Worm (Caenorhabditis elegans) whole organism, L3 larva: ENCODE measurements around the gene F22H10.1.
A peak's percentile ranks its signal among the peaks of the same experiment; 100 is the strongest.

Experiments used
- ZK546.5 ChIP-seq: sonication (generic microtip); optimal IDR thresholded peaks from 2 replicates; lab custom pipeline; 2017; ENCODE audit warnings: missing biosample characterization, missing genetic modification characterization
- aly-2 ChIP-seq: fragments of 150-350 bp; optimal IDR thresholded peaks from 2 replicates; lab custom pipeline; 2014; ENCODE audit warnings: missing biosample characterization, missing genetic modification characterization
- ama-1 ChIP-seq: fragments of 150-350 bp; optimal IDR thresholded peaks from 2 replicates; lab custom pipeline; 2018
- ceh-16 ChIP-seq: sonication (generic microtip); optimal IDR thresholded peaks from 2 replicates; lab custom pipeline; 2017; ENCODE audit warnings: missing biosample characterization, missing genetic modification characterization
- ceh-28 ChIP-seq: fragments of 150-350 bp; optimal IDR thresholded peaks from 2 replicates; lab custom pipeline; 2014; ENCODE audit warnings: missing biosample characterization, missing genetic modification reagents, missing genetic modification characterization
- ceh-9 ChIP-seq: sonication (generic microtip); optimal IDR thresholded peaks from 2 replicates; lab custom pipeline; 2018; ENCODE audit warnings: missing biosample characterization, missing genetic modification characterization
- daf-12 ChIP-seq: fragments of 150-350 bp; optimal IDR thresholded peaks from 2 replicates; lab custom pipeline; 2014; ENCODE audit warnings: missing biosample characterization, missing genetic modification reagents, missing genetic modification characterization
- egl-27 ChIP-seq: sonication (generic microtip); optimal IDR thresholded peaks from 4 replicates; lab custom pipeline; 2017; ENCODE audit warnings: missing biosample characterization, missing genetic modification reagents, missing genetic modification characterization
- egl-5 ChIP-seq: fragments of 150-350 bp; optimal IDR thresholded peaks from 2 replicates; lab custom pipeline; 2017; ENCODE audit warnings: missing biosample characterization, missing genetic modification reagents, missing genetic modification characterization, inconsistent platforms
- elt-1 ChIP-seq: fragments of 150-350 bp; optimal IDR thresholded peaks from 2 replicates; lab custom pipeline; 2014; ENCODE audit warnings: missing biosample characterization, missing genetic modification characterization
- elt-2 ChIP-seq: sonication (generic microtip); optimal IDR thresholded peaks from 2 replicates; lab custom pipeline; 2016; ENCODE audit warnings: missing genetic modification reagents, mild to moderate bottlenecking, missing genetic modification characterization, missing compliant biosample characterization
- elt-3 ChIP-seq, 3 experiments: fragments of 150-350 bp in 1 of 3; sonication (generic microtip) in 2 of 3; optimal IDR thresholded peaks; 2 replicates in 2 of 3; 4 replicates in 1 of 3; lab custom pipeline; 2014 to 2017; ENCODE audit warnings: missing biosample characterization in 3 of 3, missing genetic modification characterization in 3 of 3
- eor-1 ChIP-seq, 2 experiments: fragments of 150-350 bp; optimal IDR thresholded peaks; 2 replicates each; lab custom pipeline; 2014 to 2018; ENCODE audit warnings: missing biosample characterization in 2 of 2, missing genetic modification characterization in 2 of 2
- fkh-10 ChIP-seq: sonication (generic microtip); optimal IDR thresholded peaks from 2 replicates; lab custom pipeline; 2017; ENCODE audit warnings: missing biosample characterization, missing genetic modification reagents, missing genetic modification characterization
- fkh-2 ChIP-seq: fragments of 150-350 bp; optimal IDR thresholded peaks from 2 replicates; lab custom pipeline; 2014; ENCODE audit warnings: missing biosample characterization, missing genetic modification reagents, missing genetic modification characterization
- fos-1 ChIP-seq: fragments of 150-350 bp; optimal IDR thresholded peaks from 2 replicates; lab custom pipeline; 2014; ENCODE audit warnings: missing biosample characterization, missing genetic modification characterization
- hmg-11 ChIP-seq: sonication (generic microtip); optimal IDR thresholded peaks from 2 replicates; lab custom pipeline; 2016; ENCODE audit warnings: missing genetic modification characterization, missing compliant biosample characterization
- jun-1 ChIP-seq: fragments of 150-350 bp; optimal IDR thresholded peaks from 2 replicates; lab custom pipeline; 2014; ENCODE audit warnings: missing biosample characterization, missing genetic modification reagents, missing genetic modification characterization
- lin-39 ChIP-seq: fragments of 150-350 bp; optimal IDR thresholded peaks from 2 replicates; lab custom pipeline; 2018; ENCODE audit warnings: missing biosample characterization, missing genetic modification reagents, missing genetic modification characterization
- lsy-12 ChIP-seq: sonication (generic microtip); optimal IDR thresholded peaks from 2 replicates; lab custom pipeline; 2016; ENCODE audit warnings: mild to moderate bottlenecking, missing genetic modification characterization, missing compliant biosample characterization
- mdl-1 ChIP-seq: fragments of 150-350 bp; optimal IDR thresholded peaks from 2 replicates; lab custom pipeline; 2014; ENCODE audit warnings: missing biosample characterization, missing genetic modification characterization
- mml-1 ChIP-seq: fragments of 150-350 bp; sonication (generic microtip); optimal IDR thresholded peaks from 3 replicates; lab custom pipeline; 2014; ENCODE audit warnings: missing biosample characterization, missing genetic modification characterization
- nfya-1 ChIP-seq: sonication (generic microtip); optimal IDR thresholded peaks from 2 replicates; lab custom pipeline; 2017; ENCODE audit warnings: missing genetic modification characterization, mild to moderate bottlenecking, missing compliant biosample characterization, antibody characterized with exemption, moderate library complexity; ENCODE audit not compliant: insufficient read depth
- nhr-11 ChIP-seq: fragments of 150-350 bp; optimal IDR thresholded peaks from 2 replicates; lab custom pipeline; 2014; ENCODE audit warnings: missing biosample characterization, missing genetic modification characterization
- nhr-12 ChIP-seq: fragments of 150-350 bp; optimal IDR thresholded peaks from 2 replicates; lab custom pipeline; 2014; ENCODE audit warnings: missing biosample characterization, missing genetic modification characterization
- nhr-23 ChIP-seq: fragments of 150-350 bp; optimal IDR thresholded peaks from 2 replicates; lab custom pipeline; 2014; ENCODE audit warnings: missing biosample characterization, missing genetic modification reagents, missing genetic modification characterization
- nhr-25 ChIP-seq: sonication (generic microtip); optimal IDR thresholded peaks from 2 replicates; lab custom pipeline; 2017; ENCODE audit warnings: missing biosample characterization, missing genetic modification characterization
- nhr-28 ChIP-seq: fragments of 150-350 bp; optimal IDR thresholded peaks from 2 replicates; lab custom pipeline; 2014; ENCODE audit warnings: missing biosample characterization, missing genetic modification characterization
- nhr-43 ChIP-seq: sonication (generic microtip); optimal IDR thresholded peaks from 2 replicates; lab custom pipeline; 2016; ENCODE audit warnings: mild to moderate bottlenecking, missing genetic modification characterization, missing compliant biosample characterization; ENCODE audit not compliant: poor library complexity, severe bottlenecking
- nhr-67 ChIP-seq: fragments of 150-350 bp; optimal IDR thresholded peaks from 2 replicates; lab custom pipeline; 2014; ENCODE audit warnings: missing biosample characterization, missing genetic modification characterization
- nhr-76 ChIP-seq: fragments of 150-350 bp; sonication (generic microtip); optimal IDR thresholded peaks from 5 replicates; lab custom pipeline; 2014; ENCODE audit warnings: missing biosample characterization, missing genetic modification characterization
- pha-4 ChIP-seq: fragments of 150-350 bp; optimal IDR thresholded peaks from 2 replicates; lab custom pipeline; 2014; ENCODE audit warnings: missing biosample characterization, missing genetic modification reagents, missing genetic modification characterization
- pqm-1 ChIP-seq: fragments of 150-350 bp; optimal IDR thresholded peaks from 2 replicates; lab custom pipeline; 2017; ENCODE audit warnings: missing biosample characterization, missing genetic modification characterization, inconsistent platforms
- sea-2 ChIP-seq: fragments of 150-350 bp; sonication (generic microtip); optimal IDR thresholded peaks from 4 replicates; lab custom pipeline; 2014; ENCODE audit warnings: missing biosample characterization, missing genetic modification reagents, missing genetic modification characterization
- skn-1 ChIP-seq: fragments of 150-350 bp; optimal IDR thresholded peaks from 2 replicates; lab custom pipeline; 2014; ENCODE audit warnings: missing biosample characterization, missing genetic modification characterization
- tbx-2 ChIP-seq: sonication (generic microtip); optimal IDR thresholded peaks from 2 replicates; lab custom pipeline; 2016; ENCODE audit warnings: mild to moderate bottlenecking, missing genetic modification characterization, missing compliant biosample characterization
- unc-39 ChIP-seq: sonication (generic microtip); optimal IDR thresholded peaks from 4 replicates; lab custom pipeline; 2017; ENCODE audit warnings: missing biosample characterization, missing genetic modification characterization
- unc-62 ChIP-seq: fragments of 150-350 bp; sonication (generic microtip); optimal IDR thresholded peaks from 4 replicates; lab custom pipeline; 2014; ENCODE audit warnings: missing biosample characterization, missing genetic modification reagents, missing genetic modification characterization
- zag-1 ChIP-seq: fragments of 150-350 bp; optimal IDR thresholded peaks from 2 replicates; lab custom pipeline; 2014; ENCODE audit warnings: missing biosample characterization, missing genetic modification characterization
- ztf-11 ChIP-seq: fragments of 150-350 bp; optimal IDR thresholded peaks from 2 replicates; lab custom pipeline; 2014; ENCODE audit warnings: missing biosample characterization, missing genetic modification characterization

The F22H10.1 gene

ce11 chrX:16696822-16697221, 5.4 kb upstream of the F22H10.1 start:
- TF ChIP-seq nhr-76 (tag; lab: Kevin White, UChicago) (no peak), hmg-11 (tag; lab: Kevin White, UChicago) (no peak), ztf-11 (tag; lab: Kevin White, UChicago) (no peak), pha-4 (tag; lab: Kevin White, UChicago) (no peak), nhr-12 (tag; lab: Kevin White, UChicago) (no peak), jun-1 (tag; lab: Kevin White, UChicago) (no peak), egl-27 (tag; lab: Kevin White, UChicago) (no peak), skn-1 (tag; lab: Kevin White, UChicago) (no peak), mdl-1 (no peak), fkh-10 (GFP tag; lab: Kevin White, UChicago) (no peak), ceh-9 (no peak), ama-1 (lab: Kevin White, UChicago) (no peak), ZK546.5 (tag; lab: Kevin White, UChicago) (no peak), egl-5 (tag; lab: Kevin White, UChicago) (no peak), lsy-12 (no peak), unc-62 (GFP tag; lab: Kevin White, UChicago) (no peak), unc-39 (no peak), ceh-28 (tag; lab: Kevin White, UChicago) (no peak), sea-2 (GFP tag; lab: Kevin White, UChicago) (no peak), elt-1 (tag; lab: Kevin White, UChicago) (no peak)

DNA sequence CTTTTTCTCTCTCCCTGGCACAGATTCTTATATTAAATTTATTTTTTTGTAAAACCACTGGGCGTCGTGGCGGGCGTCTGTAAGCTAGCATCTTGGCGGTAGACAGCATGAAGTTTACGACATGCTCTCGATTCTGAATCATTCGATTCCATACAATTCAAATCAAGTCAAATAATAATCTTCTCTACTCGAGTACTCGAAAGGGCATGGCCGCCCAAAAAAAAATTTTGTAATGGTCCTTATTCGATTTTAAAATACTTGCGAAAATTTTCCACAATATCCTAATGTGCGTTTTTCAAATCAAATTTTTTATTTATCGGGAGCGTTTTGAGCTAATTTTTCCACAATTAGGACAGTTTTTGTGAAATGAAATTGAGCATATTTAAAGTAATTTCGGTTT, 4.2 kb upstream of the F22H10.1 start:
- no peak for TF ChIP-seq daf-12 (tag; lab: Kevin White, UChicago)
- TF ChIP-seq ztf-11 (tag; lab: Kevin White, UChicago): no peak
- TF ChIP-seq ceh-9: no peak
- no peak for TF ChIP-seq lin-39
- no peak for TF ChIP-seq mml-1 (tag; lab: Kevin White, UChicago)
- no peak for TF ChIP-seq ceh-16 (tag; lab: Kevin White, UChicago)

ce11 chrX:16704086-16704485, 1.8 kb downstream of the F22H10.1 start:
- TF ChIP-seq nhr-76 (tag; lab: Kevin White, UChicago) (no peak), fkh-2 (no peak), nhr-25 (tag; lab: Kevin White, UChicago) (no peak), nhr-23 (tag; lab: Kevin White, UChicago) (no peak), ZK546.5 (tag; lab: Kevin White, UChicago) (no peak), zag-1 (tag; lab: Kevin White, UChicago) (no peak), nfya-1 (tag; lab: Kevin White, UChicago) (peak; percentile 32), ceh-28 (tag; lab: Kevin White, UChicago) (peak; percentile 9), tbx-2 (no peak), nhr-11 (tag; lab: Kevin White, UChicago) (no peak), pha-4 (tag; lab: Kevin White, UChicago) (peak; percentile 62), egl-5 (tag; lab: Kevin White, UChicago) (no peak), hmg-11 (tag; lab: Kevin White, UChicago) (peak; percentile 73), nhr-43 (tag; lab: Kevin White, UChicago) (peak; percentile 32), unc-62 (GFP tag; lab: Kevin White, UChicago) (no peak)

ce11 chrX:16705607-16706006, 3.4 kb downstream of the F22H10.1 start:
- TF ChIP-seq elt-2: no peak
- TF ChIP-seq egl-27 (tag; lab: Kevin White, UChicago): no peak
- TF ChIP-seq ztf-11 (tag; lab: Kevin White, UChicago): no peak
- TF ChIP-seq nhr-23 (tag; lab: Kevin White, UChicago): no peak
- TF ChIP-seq mml-1 (tag; lab: Kevin White, UChicago): no peak
- no peak for TF ChIP-seq lin-39
- no peak for TF ChIP-seq ZK546.5 (tag; lab: Kevin White, UChicago)
- no peak for TF ChIP-seq daf-12 (tag; lab: Kevin White, UChicago)
- TF ChIP-seq fos-1 (tag; lab: Kevin White, UChicago): no peak
- TF ChIP-seq zag-1 (tag; lab: Kevin White, UChicago): no peak

DNA sequence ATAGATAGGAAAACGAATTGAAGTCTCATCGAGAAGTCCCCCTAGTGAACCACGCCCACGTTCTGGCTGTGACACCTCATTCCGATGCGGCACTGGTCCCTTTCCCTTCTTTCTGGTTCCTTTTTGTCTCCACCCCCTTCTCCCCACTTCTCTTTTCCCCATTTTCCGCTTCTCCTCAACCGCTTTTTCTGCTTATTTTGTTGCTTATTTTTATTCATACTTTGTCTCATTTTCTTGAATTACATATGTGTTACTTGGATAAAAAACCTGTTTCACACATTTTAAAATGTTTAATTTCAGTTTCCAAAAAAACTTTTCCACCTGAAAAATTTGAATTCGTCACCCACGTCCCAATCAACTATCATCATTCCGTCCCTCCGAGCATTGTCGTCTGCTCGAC, 9.1 kb downstream of the F22H10.1 start, which contains the start of gene lgc-53:
lgc-53 (plus strand) TSS at position 301 of the 400 bp plus-strand sequence.
- no peak for TF ChIP-seq nhr-67 (tag; lab: Kevin White, UChicago)
- no peak for TF ChIP-seq nhr-43 (tag; lab: Kevin White, UChicago)
- TF ChIP-seq sea-2 (GFP tag; lab: Kevin White, UChicago): no peak
- TF ChIP-seq lin-39: no peak
- TF ChIP-seq nhr-76 (tag; lab: Kevin White, UChicago): no peak
- no peak for TF ChIP-seq fkh-10 (GFP tag; lab: Kevin White, UChicago)
- no peak for TF ChIP-seq egl-5 (tag; lab: Kevin White, UChicago)
- TF ChIP-seq ceh-9: no peak
- TF ChIP-seq ZK546.5 (tag; lab: Kevin White, UChicago): no peak
- TF ChIP-seq nhr-23 (tag; lab: Kevin White, UChicago): no peak
- TF ChIP-seq nhr-28: no peak
- no peak for TF ChIP-seq pqm-1
- TF ChIP-seq lsy-12: no peak
- no peak for TF ChIP-seq fkh-2
- no peak for TF ChIP-seq eor-1 (tag; optimal IDR thresholded peaks at IDR 0.05; lab: Kevin White, UChicago)
- TF ChIP-seq nhr-12 (tag; lab: Kevin White, UChicago): no peak
- TF ChIP-seq elt-2: no peak
- no peak for TF ChIP-seq elt-3 (tag; optimal IDR thresholded peaks at IDR 0.05; lab: Kevin White, UChicago)
- TF ChIP-seq unc-62 (GFP tag; lab: Kevin White, UChicago): no peak
- no peak for TF ChIP-seq aly-2 (tag; lab: Kevin White, UChicago)
